Fruit fly (Drosophila melanogaster): ENCODE results near the gene CG11262.

The CG11262 gene

dm6 chr3L:13036706-13037457 is 41.9 kb downstream of the CG11262 start, which contains the start of gene Srrm1 (continued):
- 0 out of 2 replicates have a peak, but pooled peaks have one; percentile 21 for TF ChIP-seq CG7372 (GFP tag; IDR thresholded peaks at IDR 0.05)
- TF ChIP-seq Gug (GFP tag; IDR thresholded peaks at IDR 0.05) = peak; percentile 55; the same call in 2 of the 4 replicates
- TF ChIP-seq chinmo (GFP tag; IDR thresholded peaks at IDR 0.05; ENCODE audit: partially characterized antibody) = peak; percentile 69; the same call in 1 of the 4 replicates
- peak; percentile 19 for TF ChIP-seq Dek (tag; optimal IDR thresholded peaks at IDR 0.05)
- peak; percentile 28 for TF ChIP-seq CG2712 (tag; optimal IDR thresholded peaks at IDR 0.05)
- peak; percentile 97 for TF ChIP-seq amos (GFP tag; IDR thresholded peaks at IDR 0.05; ENCODE audit: partially characterized antibody)
- no peak for TF ChIP-seq CG3065 (GFP tag; optimal IDR thresholded peaks at IDR 0.05)
- peak; percentile 30 for TF ChIP-seq repo (GFP tag; optimal IDR thresholded peaks at IDR 0.05)
- peak; percentile 39 for TF ChIP-seq Bdp1 (GFP tag; optimal IDR thresholded peaks at IDR 0.05)
- peak; percentile 27 for TF ChIP-seq Mad (GFP tag; optimal IDR thresholded peaks at IDR 0.05)
- TF ChIP-seq mam (GFP tag; optimal IDR thresholded peaks at IDR 0.05) = peak; percentile 75
- TF ChIP-seq sna (GFP tag; IDR thresholded peaks at IDR 0.05; ENCODE audit: partially characterized antibody) = peak; percentile 79; the same call in 1 of the 2 replicates
- TF ChIP-seq gro (GFP tag; optimal IDR thresholded peaks at IDR 0.05) = peak; percentile 52
- no peak for TF ChIP-seq kah (GFP tag; optimal IDR thresholded peaks at IDR 0.05)
- TF ChIP-seq CG5245 (GFP tag; optimal IDR thresholded peaks at IDR 0.05) = peak; percentile 4
- TF ChIP-seq CG30431 (GFP tag; optimal IDR thresholded peaks at IDR 0.05) = no peak
- 0 out of 2 replicates have a peak, but pooled peaks have one; percentile 21 for TF ChIP-seq CG31441 (GFP tag; IDR thresholded peaks at IDR 0.05)
- TF ChIP-seq HLH4C (GFP tag; IDR thresholded peaks at IDR 0.05; ENCODE audit: partially characterized antibody) = peak; percentile 87
- TF ChIP-seq Rfx (GFP tag; IDR thresholded peaks at IDR 0.05) = peak; percentile 66
- peak; percentile 65 for TF ChIP-seq Adf1 (GFP tag; IDR thresholded peaks at IDR 0.05)
- TF ChIP-seq Lhr (GFP tag; optimal IDR thresholded peaks at IDR 0.05) = peak; percentile 76
- peak; percentile 61 for TF ChIP-seq CG9797 (GFP tag; optimal IDR thresholded peaks at IDR 0.05)
- no peak for TF ChIP-seq dimm (GFP tag; IDR thresholded peaks at IDR 0.05)
- TF ChIP-seq CG16813 (GFP tag; IDR thresholded peaks at IDR 0.05; ENCODE audit: partially characterized antibody) = peak; percentile 93
- TF ChIP-seq Camta (GFP tag; optimal IDR thresholded peaks at IDR 0.05) = peak; percentile 38
- TF ChIP-seq Ada2b (GFP tag; IDR thresholded peaks at IDR 0.05) = no peak
- TF ChIP-seq Doc2 (GFP tag; IDR thresholded peaks at IDR 0.05) = no peak
- peak; percentile 24 for TF ChIP-seq CrebB (tag; optimal IDR thresholded peaks at IDR 0.05)
- peak; percentile 97 for TF ChIP-seq Ets65A (GFP tag)
- TF ChIP-seq CG18599 (GFP tag; optimal IDR thresholded peaks at IDR 0.05) = peak; percentile 3
- TF ChIP-seq insv (GFP tag; optimal IDR thresholded peaks at IDR 0.05) = peak in 1 of 2 experiments; percentile 54
- peak; percentile 23 for TF ChIP-seq Abd-B (GFP tag; optimal IDR thresholded peaks at IDR 0.05)
- TF ChIP-seq pzg (GFP tag; optimal IDR thresholded peaks at IDR 0.05) = peak; percentile 92
- TF ChIP-seq Chrac-16 (GFP tag; optimal IDR thresholded peaks at IDR 0.05) = peak; percentile 17
- TF ChIP-seq CG14860 (GFP tag; IDR thresholded peaks at IDR 0.05; ENCODE audit: partially characterized antibody) = peak; percentile 77
- TF ChIP-seq CG9437 (GFP tag; optimal IDR thresholded peaks at IDR 0.05) = no peak
- TF ChIP-seq zen (tag; optimal IDR thresholded peaks at IDR 0.05) = peak; percentile 31
- peak; percentile 34 for TF ChIP-seq tin (GFP tag; optimal IDR thresholded peaks at IDR 0.05)
- TF ChIP-seq Hmr (GFP tag; optimal IDR thresholded peaks at IDR 0.05) = peak; percentile 45
- no peak for TF ChIP-seq CG15269 (tag; optimal IDR thresholded peaks at IDR 0.05)
- TF ChIP-seq CG4730 (GFP tag; IDR thresholded peaks at IDR 0.05) = no peak
- peak; percentile 100 for TF ChIP-seq CG6254 (GFP tag; optimal IDR thresholded peaks at IDR 0.05)
- TF ChIP-seq Ets97D (GFP tag; optimal IDR thresholded peaks at IDR 0.05) = peak; percentile 75
- TF ChIP-seq pho (GFP tag; optimal IDR thresholded peaks at IDR 0.05) = peak; percentile 67
- TF ChIP-seq CG4617 (GFP tag; optimal IDR thresholded peaks at IDR 0.05; ENCODE audit: borderline replicate concordance) = peak; percentile 90
- peak; percentile 61 for TF ChIP-seq row (GFP tag; IDR thresholded peaks at IDR 0.05)
- TF ChIP-seq CG3163 (GFP tag; optimal IDR thresholded peaks at IDR 0.05) = peak; percentile 38
- TF ChIP-seq maf-S (GFP tag; optimal IDR thresholded peaks at IDR 0.05) = peak; percentile 38
- TF ChIP-seq Spps (tag; optimal IDR thresholded peaks at IDR 0.05) = no peak

All from whole organism, embryonic.